Worm (Caenorhabditis elegans) whole organism, young adult: ENCODE data around the gene ZK546.19.

Source experiments
- C06A6.2 ChIP-seq: fragments of 200-800 bp; sonication (Bioruptor generic); conservative IDR thresholded peaks from 2 replicates; pipeline ENCODE4 v1.3.6; 2022; ENCODE audit warnings: missing genetic modification characterization, missing compliant biosample characterization
- K12H6.12 ChIP-seq: fragments of 200-800 bp; sonication (Bioruptor generic); optimal IDR thresholded peaks from 2 replicates; lab custom pipeline; 2018; ENCODE audit warnings: mild to moderate bottlenecking, missing genetic modification characterization, missing compliant biosample characterization
- Y53F4B.3 ChIP-seq: fragments of 200-800 bp; sonication (Bioruptor generic); IDR thresholded peaks from 2 replicates; pipeline ENCODE4 v1.3.6; 2022; ENCODE audit warnings: missing genetic modification reagents, missing genetic modification characterization, missing compliant biosample characterization
- ama-1 ChIP-seq, 3 experiments: fragments of 150-350 bp in 1 of 3; sonication (generic microtip) in 2 of 3; optimal IDR thresholded peaks; 2 replicates each; lab custom pipeline; 2014 to 2018; ENCODE audit warnings: missing biosample characterization in 2 of 3, missing genetic modification characterization in 2 of 3, missing genetic modification reagents in 2 of 3
- atf-7 ChIP-seq: sonication (generic microtip); optimal IDR thresholded peaks from 2 replicates; lab custom pipeline; 2017; ENCODE audit warnings: mild to moderate bottlenecking, missing genetic modification characterization, missing compliant biosample characterization
- chd-7 ChIP-seq: sonication (generic microtip); optimal IDR thresholded peaks from 2 replicates; lab custom pipeline; 2016; ENCODE audit warnings: mild to moderate bottlenecking, missing genetic modification characterization, moderate library complexity, missing compliant biosample characterization
- lin-35 ChIP-seq, 3 experiments: fragments of 150-350 bp in 2 of 3; sonication (generic microtip) in 1 of 3; optimal IDR thresholded peaks; 2 replicates each; lab custom pipeline; 2014 to 2018; ENCODE audit warnings: missing biosample characterization in 3 of 3, missing genetic modification characterization in 3 of 3, missing genetic modification reagents in 3 of 3
- lsy-27 ChIP-seq: sonication (generic microtip); optimal IDR thresholded peaks from 2 replicates; lab custom pipeline; 2017; ENCODE audit warnings: missing genetic modification characterization, mild to moderate bottlenecking, missing compliant biosample characterization, antibody characterized with exemption, missing genotype, borderline replicate concordance; ENCODE audit not compliant: insufficient read depth
- madf-8 ChIP-seq: fragments of 200-800 bp; sonication (Bioruptor generic); conservative IDR thresholded peaks from 2 replicates; pipeline ENCODE4 v1.3.6; 2022; ENCODE audit warnings: missing genetic modification reagents, missing genetic modification characterization, missing compliant biosample characterization
- nhr-120 ChIP-seq: fragments of 200-800 bp; sonication (Bioruptor generic); IDR thresholded peaks from 2 replicates; pipeline ENCODE4 v1.3.6; 2022; ENCODE audit warnings: missing genetic modification characterization, missing compliant biosample characterization
- pha-4 ChIP-seq: fragments of 150-350 bp; sonication (generic microtip); optimal IDR thresholded peaks from 2 replicates; lab custom pipeline; 2014; ENCODE audit warnings: missing biosample characterization, missing genetic modification reagents, missing genetic modification characterization

DNA sequence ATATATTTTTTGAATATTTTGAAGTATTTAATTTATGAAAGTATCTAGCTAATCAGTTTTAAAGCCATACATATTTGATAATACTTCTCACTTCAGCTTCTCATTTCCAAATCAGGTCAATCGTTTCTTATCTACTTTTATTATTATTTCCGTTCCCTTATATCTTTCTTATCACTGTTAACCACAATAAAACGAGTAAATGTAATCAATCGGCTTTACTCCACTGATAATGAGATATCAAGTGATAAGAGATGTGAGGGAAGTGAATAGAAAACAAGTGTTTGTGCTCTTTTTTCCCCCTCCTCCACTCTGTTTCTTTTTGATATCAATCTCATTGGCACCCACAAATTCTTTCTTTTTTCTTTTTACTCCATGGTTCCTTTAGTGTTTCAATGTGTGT, 25.1 kb downstream of the ZK546.19 start:
- TF ChIP-seq lsy-27 (no peak), lin-35 (GFP tag; optimal IDR thresholded peaks at IDR 0.05; lab: Kevin White, UChicago) (no peak), chd-7 (tag; lab: Kevin White, UChicago) (no peak), nhr-120 (GFP tag; lab: Robert Waterston, UW) (no peak), atf-7 (tag; lab: Kevin White, UChicago) (no peak), Y53F4B.3 (GFP tag; lab: Robert Waterston, UW) (no peak), C06A6.2 (GFP tag; lab: Robert Waterston, UW) (no peak), madf-8 (GFP tag; lab: Robert Waterston, UW) (no peak), ama-1 (optimal IDR thresholded peaks at IDR 0.05; lab: Kevin White, UChicago) (no peak), ama-1 (GFP tag; optimal IDR thresholded peaks at IDR 0.05; lab: Kevin White, UChicago) (no peak), K12H6.12 (no peak), pha-4 (tag; lab: Kevin White, UChicago) (no peak)
